Worm (Caenorhabditis elegans): Measurements from ENCODE around the gene srh-97.

- no peak for TF ChIP-seq attf-6 (GFP tag; IDR thresholded peaks at IDR 0.05)
- TF ChIP-seq ets-4 (GFP tag; optimal IDR thresholded peaks at IDR 0.05) = no peak
- no peak for TF ChIP-seq unc-130 (GFP tag; optimal IDR thresholded peaks at IDR 0.05)
- TF ChIP-seq sea-2 (GFP tag; IDR thresholded peaks at IDR 0.05) = no peak
- TF ChIP-seq unc-62 (GFP tag; optimal IDR thresholded peaks at IDR 0.05) = no peak
- TF ChIP-seq athp-1 (tag; optimal IDR thresholded peaks at IDR 0.05) = no peak
- TF ChIP-seq mes-4 (tag; optimal IDR thresholded peaks at IDR 0.05) = no peak
- TF ChIP-seq Y95B8A.8 (GFP tag; IDR thresholded peaks at IDR 0.05) = no peak
- TF ChIP-seq pbrm-1 (GFP tag; IDR thresholded peaks at IDR 0.05) = no peak
- TF ChIP-seq ztf-3 (GFP tag; optimal IDR thresholded peaks at IDR 0.05) = no peak
- TF ChIP-seq F10E7.11 (tag; optimal IDR thresholded peaks at IDR 0.05) = no peak
- TF ChIP-seq lsy-27 (tag; optimal IDR thresholded peaks at IDR 0.05; ENCODE audit: borderline replicate concordance, insufficient read depth) = no peak
- no peak for TF ChIP-seq T26A5.8 (tag; optimal IDR thresholded peaks at IDR 0.05)
- TF ChIP-seq gei-17 (GFP tag; optimal IDR thresholded peaks at IDR 0.05) = no peak
Measured at ce11 chrV:16988614-16989013, 28.3 kb upstream of the srh-97 start, which contains the start of gene Y102A5C.27.
